Fruit fly (Drosophila melanogaster) whole organism, wandering third instar larva: ENCODE measurements around the gene axed.

Source experiments
- CG32264 ChIP-seq: fragments of 200-800 bp; sonication (Bioruptor generic); optimal IDR thresholded peaks from 2 replicates; lab custom pipeline; 2016; ENCODE audit warnings: missing biosample characterization, missing genetic modification characterization
- OdsH ChIP-seq: fragments of 200-800 bp; sonication (Bioruptor generic); optimal IDR thresholded peaks from 2 replicates; lab custom pipeline; 2016; ENCODE audit warnings: missing biosample characterization, mild to moderate bottlenecking, missing genetic modification characterization
- foxo ChIP-seq, 2 experiments: fragments of 200-800 bp; sonication (Bioruptor generic); optimal IDR thresholded peaks; 2 replicates in 1 of 2; 3 replicates in 1 of 2; lab custom pipeline; 2016 to 2017; ENCODE audit warnings: missing biosample characterization in 2 of 2, missing genetic modification characterization in 2 of 2
- h ChIP-seq: fragments of 200-800 bp; sonication (Bioruptor generic); optimal IDR thresholded peaks from 3 replicates; lab custom pipeline; 2016; ENCODE audit warnings: missing biosample characterization, mild to moderate bottlenecking, missing genetic modification characterization
- pan ChIP-seq: fragments of >200 bp; optimal IDR thresholded peaks from 2 replicates; lab custom pipeline; 2017
- psq ChIP-seq: fragments of 200-800 bp; sonication (Bioruptor generic); optimal IDR thresholded peaks from 3 replicates; lab custom pipeline; 2017; ENCODE audit warnings: missing biosample characterization, mild to moderate bottlenecking, missing genetic modification characterization, moderate library complexity
- usp ChIP-seq: fragments of >200 bp; optimal IDR thresholded peaks from 2 replicates; lab custom pipeline; 2017; ENCODE audit warnings: missing biosample characterization, missing genetic modification characterization
- woc ChIP-seq: sonication (Bioruptor generic); optimal IDR thresholded peaks from 2 replicates; lab custom pipeline; 2016; ENCODE audit warnings: missing biosample characterization, mild to moderate bottlenecking, missing genetic modification characterization

- no peak for TF ChIP-seq psq (GFP tag; lab: Kevin White, UChicago)
- TF ChIP-seq CG32264: no peak
- TF ChIP-seq OdsH (GFP tag; lab: Kevin White, UChicago): no peak
- no peak for TF ChIP-seq woc (GFP tag; lab: Kevin White, UChicago)
- no peak for TF ChIP-seq usp (GFP tag; lab: Kevin White, UChicago)
- no peak for TF ChIP-seq h (GFP tag; lab: Kevin White, UChicago)
- no peak for TF ChIP-seq pan
- TF ChIP-seq foxo (GFP tag; optimal IDR thresholded peaks at IDR 0.05; lab: Kevin White, UChicago): no peak
Observed at dm6 chr3L:6623669-6624204, 14.6 kb downstream of the axed start, which contains the start of gene GluRIA.
